Worm (Caenorhabditis elegans): ENCODE measurements around the gene K03B8.14.

ce11 chrV:11351263-11351662 is 39.0 kb upstream of the K03B8.14 start:
- TF ChIP-seq dao-5 (tag; optimal IDR thresholded peaks at IDR 0.05): no peak
- TF ChIP-seq W03F9.2 (tag; optimal IDR thresholded peaks at IDR 0.05): no peak
